Worm (Caenorhabditis elegans) whole organism, L2 larva: Measurements from ENCODE around the gene T19C9.8.

Experiments
- R02D3.7 ChIP-seq: fragments of 150-350 bp; optimal IDR thresholded peaks from 2 replicates; lab custom pipeline; 2014; ENCODE audit warnings: missing biosample characterization, missing genetic modification characterization
- alr-1 ChIP-seq: fragments of 150-350 bp; optimal IDR thresholded peaks from 2 replicates; lab custom pipeline; 2014; ENCODE audit warnings: missing biosample characterization, missing genetic modification characterization
- aly-2 ChIP-seq: fragments of 150-350 bp; optimal IDR thresholded peaks from 2 replicates; lab custom pipeline; 2014; ENCODE audit warnings: missing biosample characterization, missing genetic modification characterization
- blmp-1 ChIP-seq: sonication (generic microtip); optimal IDR thresholded peaks from 2 replicates; lab custom pipeline; 2017; ENCODE audit warnings: missing genetic modification characterization, mild to moderate bottlenecking, missing compliant biosample characterization, antibody characterized with exemption, moderate library complexity; ENCODE audit not compliant: insufficient read depth
- ceh-82 ChIP-seq: fragments of 150-350 bp; optimal IDR thresholded peaks from 2 replicates; lab custom pipeline; 2014; ENCODE audit warnings: missing biosample characterization, missing genetic modification characterization
- dmd-4 ChIP-seq: sonication (generic microtip); optimal IDR thresholded peaks from 2 replicates; lab custom pipeline; 2017; ENCODE audit warnings: missing biosample characterization, missing genetic modification characterization
- egl-27 ChIP-seq: sonication (generic microtip); optimal IDR thresholded peaks from 3 replicates; lab custom pipeline; 2017; ENCODE audit warnings: missing biosample characterization, missing genetic modification reagents, missing genetic modification characterization
- fos-1 ChIP-seq: fragments of 150-350 bp; optimal IDR thresholded peaks from 2 replicates; lab custom pipeline; 2014; ENCODE audit warnings: missing biosample characterization, missing genetic modification characterization
- gmeb-1 ChIP-seq: fragments of 150-350 bp; optimal IDR thresholded peaks from 2 replicates; lab custom pipeline; 2014; ENCODE audit warnings: missing biosample characterization, missing genetic modification characterization
- lin-11 ChIP-seq: fragments of 150-350 bp; sonication (generic microtip); optimal IDR thresholded peaks from 2 replicates; lab custom pipeline; 2014; ENCODE audit warnings: missing biosample characterization, missing genetic modification characterization, inconsistent platforms, mixed read lengths
- lin-13 ChIP-seq: fragments of 150-350 bp; optimal IDR thresholded peaks from 2 replicates; lab custom pipeline; 2014; ENCODE audit warnings: missing biosample characterization, missing genetic modification reagents, missing genetic modification characterization
- mab-5 ChIP-seq: fragments of 150-350 bp; optimal IDR thresholded peaks from 2 replicates; lab custom pipeline; 2014; ENCODE audit warnings: missing biosample characterization, missing genetic modification characterization
- mbf-1 ChIP-seq: sonication (generic microtip); optimal IDR thresholded peaks from 2 replicates; lab custom pipeline; 2017; ENCODE audit warnings: missing biosample characterization, missing genetic modification characterization
- nhr-10 ChIP-seq: sonication (generic microtip); optimal IDR thresholded peaks from 2 replicates; lab custom pipeline; 2017; ENCODE audit warnings: missing biosample characterization, missing genetic modification characterization
- nhr-12 ChIP-seq: fragments of 150-350 bp; optimal IDR thresholded peaks from 2 replicates; lab custom pipeline; 2014; ENCODE audit warnings: missing biosample characterization, missing genetic modification characterization
- nhr-129 ChIP-seq: fragments of 150-350 bp; optimal IDR thresholded peaks from 2 replicates; lab custom pipeline; 2014; ENCODE audit warnings: missing biosample characterization, missing genetic modification characterization
- nhr-21 ChIP-seq: fragments of 150-350 bp; optimal IDR thresholded peaks from 2 replicates; lab custom pipeline; 2014; ENCODE audit warnings: missing biosample characterization, missing genetic modification characterization
- nhr-23 ChIP-seq: fragments of 150-350 bp; optimal IDR thresholded peaks from 2 replicates; lab custom pipeline; 2014; ENCODE audit warnings: missing biosample characterization, missing genetic modification reagents, missing genetic modification characterization
- nhr-237 ChIP-seq: fragments of 150-350 bp; optimal IDR thresholded peaks from 2 replicates; lab custom pipeline; 2014; ENCODE audit warnings: missing biosample characterization, missing genetic modification characterization
- nhr-25 ChIP-seq: fragments of 150-350 bp; sonication (generic microtip); optimal IDR thresholded peaks from 3 replicates; lab custom pipeline; 2014; ENCODE audit warnings: missing biosample characterization, missing genetic modification characterization
- nhr-77 ChIP-seq: fragments of 150-350 bp; optimal IDR thresholded peaks from 2 replicates; lab custom pipeline; 2014; ENCODE audit warnings: missing biosample characterization, missing genetic modification characterization
- skn-1 ChIP-seq: sonication (generic microtip); optimal IDR thresholded peaks from 2 replicates; lab custom pipeline; 2017; ENCODE audit warnings: missing biosample characterization, missing genetic modification characterization
- sma-3 ChIP-seq: sonication (generic microtip); optimal IDR thresholded peaks from 2 replicates; lab custom pipeline; 2016; ENCODE audit warnings: missing genetic modification reagents, missing genetic modification characterization, missing compliant biosample characterization
- sma-9 ChIP-seq, 2 experiments: fragments of 150-350 bp in 1 of 2; sonication (generic microtip) in 1 of 2; optimal IDR thresholded peaks; 2 replicates each; lab custom pipeline; 2014 to 2016; ENCODE audit warnings: missing genetic modification characterization in 2 of 2, mild to moderate bottlenecking in 1 of 2, missing biosample characterization in 1 of 2, missing compliant biosample characterization in 1 of 2, missing genetic modification reagents in 1 of 2, moderate library complexity in 1 of 2
- unc-39 ChIP-seq: fragments of 150-350 bp; optimal IDR thresholded peaks from 2 replicates; lab custom pipeline; 2014; ENCODE audit warnings: missing biosample characterization, missing genetic modification characterization
- unc-62 ChIP-seq: fragments of 150-350 bp; optimal IDR thresholded peaks from 2 replicates; lab custom pipeline; 2014; ENCODE audit warnings: missing biosample characterization, missing genetic modification reagents, missing genetic modification characterization
- zag-1 ChIP-seq: fragments of 150-350 bp; optimal IDR thresholded peaks from 2 replicates; lab custom pipeline; 2014; ENCODE audit warnings: missing biosample characterization, missing genetic modification characterization
- ztf-1 ChIP-seq: fragments of 200-800 bp; sonication (Bioruptor generic); conservative IDR thresholded peaks from 2 replicates; pipeline ENCODE4 v1.3.6; 2022; ENCODE audit warnings: missing genetic modification characterization, missing compliant biosample characterization
- ztf-11 ChIP-seq: sonication (generic microtip); optimal IDR thresholded peaks from 2 replicates; lab custom pipeline; 2017; ENCODE audit warnings: missing biosample characterization, missing genetic modification characterization
- ztf-4 ChIP-seq: fragments of 150-350 bp; optimal IDR thresholded peaks from 2 replicates; lab custom pipeline; 2014; ENCODE audit warnings: missing biosample characterization, missing genetic modification characterization

T19C9.8 gene

ce11 chrV:17232403-17232802 is 6.5 kb upstream of the T19C9.8 start:
- TF ChIP-seq alr-1 (tag; lab: Kevin White, UChicago) = no peak
- TF ChIP-seq aly-2 (tag; lab: Kevin White, UChicago) = no peak
- TF ChIP-seq ceh-82 (tag; lab: Kevin White, UChicago) = no peak
- no peak for TF ChIP-seq blmp-1 (tag; lab: Kevin White, UChicago)
- TF ChIP-seq skn-1 = no peak
- TF ChIP-seq ztf-4 = no peak
- TF ChIP-seq nhr-237 (tag; lab: Kevin White, UChicago) = no peak
- TF ChIP-seq egl-27 (tag; lab: Kevin White, UChicago) = no peak
- no peak for TF ChIP-seq nhr-21
- TF ChIP-seq sma-9 (GFP tag; optimal IDR thresholded peaks at IDR 0.05; lab: Kevin White, UChicago) = no peak
- no peak for TF ChIP-seq sma-9 (tag; optimal IDR thresholded peaks at IDR 0.05; lab: Kevin White, UChicago)
- no peak for TF ChIP-seq unc-39 (tag; lab: Kevin White, UChicago)
- TF ChIP-seq nhr-77 = no peak
- TF ChIP-seq R02D3.7 (tag; lab: Kevin White, UChicago) = no peak
- TF ChIP-seq lin-11 (tag; lab: Kevin White, UChicago) = no peak
- no peak for TF ChIP-seq mab-5 (tag; lab: Kevin White, UChicago)
- no peak for TF ChIP-seq nhr-10 (tag; lab: Kevin White, UChicago)
- no peak for TF ChIP-seq nhr-23 (tag; lab: Kevin White, UChicago)
- TF ChIP-seq unc-62 (GFP tag; lab: Kevin White, UChicago) = no peak

- no peak for TF ChIP-seq nhr-129 (tag; lab: Kevin White, UChicago)
- no peak for TF ChIP-seq fos-1 (tag; lab: Kevin White, UChicago)
- no peak for TF ChIP-seq egl-27 (tag; lab: Kevin White, UChicago)
- TF ChIP-seq lin-13 (GFP tag; lab: Kevin White, UChicago) = no peak
- no peak for TF ChIP-seq zag-1
- no peak for TF ChIP-seq lin-11 (tag; lab: Kevin White, UChicago)
- TF ChIP-seq, all 48 proteins: peak for 0
Measured at ce11 chrV:17236345-17236744, 2.6 kb upstream of the T19C9.8 start, which contains the start of gene T19C9.10. Gene T19C9.10, plus strand, starts transcription at chrV:17236592.

ce11 chrV:17240579-17241277 is 1.8 kb downstream of the T19C9.8 start:
- no peak for TF ChIP-seq gmeb-1 (tag; lab: Kevin White, UChicago)
- TF ChIP-seq fos-1 (tag; lab: Kevin White, UChicago) = peak; percentile 73
- TF ChIP-seq, all 48 proteins: peak for 1

DNA sequence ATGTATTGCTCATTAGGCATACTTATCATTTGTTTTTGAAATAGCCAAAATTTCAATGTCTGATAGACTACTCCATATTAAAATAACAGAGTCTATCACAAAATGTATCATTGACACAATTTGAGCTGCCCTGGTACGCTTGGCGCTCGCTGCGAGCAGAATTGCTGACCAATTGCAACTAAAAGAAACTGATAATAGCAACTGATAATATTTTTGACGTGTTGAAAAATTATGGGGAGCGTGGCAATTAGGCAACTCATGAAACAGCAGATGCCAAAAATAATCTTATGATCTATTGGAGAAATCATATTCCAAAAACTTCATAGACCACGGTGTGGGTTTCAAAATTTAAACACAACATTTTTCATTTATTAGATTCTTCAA is 2.4 kb downstream of the T19C9.8 start:
- TF ChIP-seq lin-11 (tag; lab: Kevin White, UChicago) (no peak), fos-1 (tag; lab: Kevin White, UChicago) (peak; percentile 83), sma-9 (GFP tag; optimal IDR thresholded peaks at IDR 0.05; lab: Kevin White, UChicago) (peak; percentile 24), sma-9 (tag; optimal IDR thresholded peaks at IDR 0.05; lab: Kevin White, UChicago) (no peak), gmeb-1 (tag; lab: Kevin White, UChicago) (peak; percentile 25)

DNA sequence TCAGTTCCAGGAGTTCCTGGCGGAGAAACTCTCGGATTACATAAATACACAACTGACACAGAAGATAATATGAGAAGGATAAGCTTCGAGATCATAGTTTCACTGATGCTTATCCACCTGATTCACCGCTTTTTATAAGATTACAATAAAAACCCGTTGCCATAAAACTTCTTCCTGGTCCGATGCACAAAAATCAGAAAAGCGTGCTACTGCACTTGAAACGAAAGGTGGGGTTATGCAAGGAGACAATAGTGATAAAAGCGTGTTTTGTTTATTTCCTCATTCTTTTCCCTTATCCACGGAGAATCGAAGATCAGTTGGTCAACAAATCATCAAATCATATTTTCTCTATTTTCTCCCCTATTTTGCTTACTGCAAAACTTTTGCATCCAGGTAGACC is 3.7 kb downstream of the T19C9.8 start, which contains the start of gene Y68A4B.3:
TSS of gene Y68A4B.3 (minus strand) at position 101 of the 400 bp plus-strand sequence.
- TF ChIP-seq ztf-11 = no peak
- no peak for TF ChIP-seq ztf-1 (GFP tag; lab: Robert Waterston, UW)
- no peak for TF ChIP-seq alr-1 (tag; lab: Kevin White, UChicago)
- no peak for TF ChIP-seq nhr-12 (tag; lab: Kevin White, UChicago)
- no peak for TF ChIP-seq nhr-23 (tag; lab: Kevin White, UChicago)
- TF ChIP-seq nhr-25 = no peak
- TF ChIP-seq mbf-1 (tag; lab: Kevin White, UChicago) = no peak
- TF ChIP-seq sma-3 = no peak
- no peak for TF ChIP-seq dmd-4 (tag; lab: Kevin White, UChicago)
- no peak for TF ChIP-seq fos-1 (tag; lab: Kevin White, UChicago)
- no peak for TF ChIP-seq lin-11 (tag; lab: Kevin White, UChicago)
- no peak for TF ChIP-seq R02D3.7 (tag; lab: Kevin White, UChicago)

DNA sequence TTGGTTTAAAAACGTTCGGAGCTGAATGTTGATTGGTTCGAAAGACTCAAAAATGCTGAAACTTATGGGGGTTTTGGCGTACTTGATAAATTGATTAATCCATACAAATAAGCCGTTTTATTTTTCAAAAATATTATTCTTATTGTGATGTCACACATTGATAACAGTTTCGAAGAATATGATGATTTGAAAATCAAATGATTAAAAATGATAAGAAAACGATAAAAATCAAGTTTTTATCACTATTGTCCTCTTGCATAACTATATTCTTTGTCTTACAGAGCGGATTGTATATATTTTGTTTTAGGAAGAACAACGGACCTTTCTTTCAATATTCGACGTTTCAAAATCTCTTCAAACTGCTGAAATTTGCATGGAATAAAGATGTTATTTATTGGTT is 4.1 kb downstream of the T19C9.8 start:
- TF ChIP-seq fos-1 (tag; lab: Kevin White, UChicago) = peak; percentile 87
- no peak for TF ChIP-seq ztf-11
